Fruit fly (Drosophila melanogaster): Measurements from ENCODE around the gene cas.

The cas gene

DNA sequence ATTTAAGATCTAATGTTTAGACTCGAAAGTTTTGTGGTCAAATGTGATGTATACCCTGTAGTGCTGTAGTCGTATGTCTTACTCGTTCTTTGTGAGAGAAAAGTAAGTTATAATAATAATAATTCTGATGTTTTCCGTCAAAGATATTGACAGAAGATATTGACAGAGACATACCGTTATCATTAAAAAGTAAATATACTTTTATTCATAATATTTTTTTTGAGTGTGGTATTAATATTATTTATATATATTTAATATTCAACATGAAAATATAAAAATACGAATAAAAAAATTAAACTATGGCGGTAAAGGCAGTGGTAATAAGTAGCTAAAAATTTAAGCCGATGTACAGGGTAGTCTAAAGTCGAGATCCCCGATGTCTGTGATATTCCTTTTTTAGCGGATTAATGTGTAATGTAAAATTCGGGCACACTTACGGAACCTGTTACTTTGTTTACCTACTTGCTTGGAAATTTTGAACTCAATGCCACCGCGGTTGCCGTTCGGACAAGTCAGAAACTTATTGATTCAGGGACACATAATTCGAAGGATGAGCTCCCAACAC, 19.8 kb upstream of the cas start, which contains the start of the genes CG2100 and CG1236 (continued):
- TF ChIP-seq NC2α (GFP tag; optimal IDR thresholded peaks at IDR 0.05) (no peak), CG14965 (GFP tag; optimal IDR thresholded peaks at IDR 0.05; ENCODE audit: borderline replicate concordance) (no peak), CG17385 (GFP tag; optimal IDR thresholded peaks at IDR 0.05) (peak; percentile 83), gcm (GFP tag; optimal IDR thresholded peaks at IDR 0.05) (peak; percentile 89), CG3407 (GFP tag; optimal IDR thresholded peaks at IDR 0.05) (peak; percentile 77), CG11247 (GFP tag; IDR thresholded peaks at IDR 0.05) (peak; percentile 65), otp (GFP tag; IDR thresholded peaks at IDR 0.05) (no peak), CG10267 (tag; optimal IDR thresholded peaks at IDR 0.05) (peak; percentile 85), ab (GFP tag; optimal IDR thresholded peaks at IDR 0.05) (peak; percentile 62), CG31365 (tag; optimal IDR thresholded peaks at IDR 0.05) (no peak), org-1 (GFP tag; optimal IDR thresholded peaks at IDR 0.05) (peak; percentile 68), Sin3A (optimal IDR thresholded peaks at IDR 0.05) (no peak), zen (tag; optimal IDR thresholded peaks at IDR 0.05) (peak; percentile 85), CG10565 (GFP tag; optimal IDR thresholded peaks at IDR 0.05) (peak; percentile 19), gro (GFP tag; optimal IDR thresholded peaks at IDR 0.05) (no peak), CG9797 (GFP tag; optimal IDR thresholded peaks at IDR 0.05) (peak; percentile 58), CG17829 (tag; optimal IDR thresholded peaks at IDR 0.05) (peak; percentile 91), Dbx (GFP tag; IDR thresholded peaks at IDR 0.05) (peak; percentile 78), cad (GFP tag; optimal IDR thresholded peaks at IDR 0.05) (no peak), CG14667 (GFP tag; IDR thresholded peaks at IDR 0.05) (peak; percentile 23; the same call in 1 of the 2 replicates), dimm (GFP tag; IDR thresholded peaks at IDR 0.05) (peak; percentile 43; the same call in 1 of the 2 replicates), CG31441 (GFP tag; IDR thresholded peaks at IDR 0.05) (peak; percentile 95), chn (GFP tag; optimal IDR thresholded peaks at IDR 0.05) (peak; percentile 50), sima (GFP tag; optimal IDR thresholded peaks at IDR 0.05) (no peak), CG10543 (GFP tag; optimal IDR thresholded peaks at IDR 0.05) (peak; percentile 59), Hr78 (GFP tag; optimal IDR thresholded peaks at IDR 0.05) (peak in 1 of 2 experiments; percentile 66), corto (GFP tag; optimal IDR thresholded peaks at IDR 0.05) (no peak), ERR (GFP tag; optimal IDR thresholded peaks at IDR 0.05) (no peak), jumu (GFP tag; optimal IDR thresholded peaks at IDR 0.05) (no peak), Neu2 (GFP tag; optimal IDR thresholded peaks at IDR 0.05; ENCODE audit: borderline replicate concordance) (no peak), CG4328 (GFP tag; optimal IDR thresholded peaks at IDR 0.05) (peak; percentile 65), Bteb2 (GFP tag; optimal IDR thresholded peaks at IDR 0.05) (no peak), CG11560 (tag; IDR thresholded peaks at IDR 0.05) (peak; percentile 52; the same call in 1 of the 3 replicates), gfzf (GFP tag; optimal IDR thresholded peaks at IDR 0.05) (peak; percentile 69), CG12219 (GFP tag; optimal IDR thresholded peaks at IDR 0.05) (peak; percentile 50), Drgx (GFP tag; IDR thresholded peaks at IDR 0.05) (peak; percentile 77), wor (GFP tag; IDR thresholded peaks at IDR 0.05) (peak; percentile 54; the same call in 1 of the 2 replicates), cwo (GFP tag; optimal IDR thresholded peaks at IDR 0.05) (peak; percentile 73), CG2202 (tag; optimal IDR thresholded peaks at IDR 0.05) (peak; percentile 38), E2f1 (GFP tag; IDR thresholded peaks at IDR 0.05) (peak; percentile 81), CG11696 (GFP tag; IDR thresholded peaks at IDR 0.05) (no peak), CG12071 (GFP tag; optimal IDR thresholded peaks at IDR 0.05) (no peak), CG5180 (GFP tag; optimal IDR thresholded peaks at IDR 0.05) (no peak), Sry-δ (GFP tag; optimal IDR thresholded peaks at IDR 0.05) (no peak), pb (GFP tag; optimal IDR thresholded peaks at IDR 0.05) (no peak), Opbp (GFP tag; IDR thresholded peaks at IDR 0.05; ENCODE audit: partially characterized antibody) (no peak), hth (optimal IDR thresholded peaks at IDR 0.05) (no peak), bowl (GFP tag; IDR thresholded peaks at IDR 0.05) (no peak), CG13894 (tag; optimal IDR thresholded peaks at IDR 0.05) (no peak), NC2β (GFP tag; optimal IDR thresholded peaks at IDR 0.05) (peak; percentile 30), CG12155 (GFP tag; optimal IDR thresholded peaks at IDR 0.05) (peak; percentile 70)

Data from whole organism, embryonic.